Worm (Caenorhabditis elegans) whole organism, L3 larva: Measurements from ENCODE around the gene Y43F8B.9.

Source experiments
- R02D3.7 ChIP-seq: fragments of 150-350 bp; optimal IDR thresholded peaks from 2 replicates; lab custom pipeline; 2014; ENCODE audit warnings: missing biosample characterization, missing genetic modification characterization
- ceh-28 ChIP-seq: fragments of 150-350 bp; optimal IDR thresholded peaks from 2 replicates; lab custom pipeline; 2014; ENCODE audit warnings: missing biosample characterization, missing genetic modification reagents, missing genetic modification characterization
- ceh-82 ChIP-seq: fragments of 150-350 bp; optimal IDR thresholded peaks from 2 replicates; lab custom pipeline; 2014; ENCODE audit warnings: missing biosample characterization, missing genetic modification characterization
- egl-27 ChIP-seq: sonication (generic microtip); optimal IDR thresholded peaks from 4 replicates; lab custom pipeline; 2017; ENCODE audit warnings: missing biosample characterization, missing genetic modification reagents, missing genetic modification characterization
- jun-1 ChIP-seq: fragments of 150-350 bp; optimal IDR thresholded peaks from 2 replicates; lab custom pipeline; 2014; ENCODE audit warnings: missing biosample characterization, missing genetic modification reagents, missing genetic modification characterization
- lin-15B ChIP-seq: fragments of 150-350 bp; optimal IDR thresholded peaks from 2 replicates; lab custom pipeline; 2014; ENCODE audit warnings: missing biosample characterization, missing genetic modification characterization
- nhr-28 ChIP-seq: fragments of 150-350 bp; optimal IDR thresholded peaks from 2 replicates; lab custom pipeline; 2014; ENCODE audit warnings: missing biosample characterization, missing genetic modification characterization
- nhr-76 ChIP-seq: fragments of 150-350 bp; sonication (generic microtip); optimal IDR thresholded peaks from 5 replicates; lab custom pipeline; 2014; ENCODE audit warnings: missing biosample characterization, missing genetic modification characterization
- pha-4 ChIP-seq: fragments of 150-350 bp; optimal IDR thresholded peaks from 2 replicates; lab custom pipeline; 2014; ENCODE audit warnings: missing biosample characterization, missing genetic modification reagents, missing genetic modification characterization
- sea-2 ChIP-seq: fragments of 150-350 bp; sonication (generic microtip); optimal IDR thresholded peaks from 4 replicates; lab custom pipeline; 2014; ENCODE audit warnings: missing biosample characterization, missing genetic modification reagents, missing genetic modification characterization
- snpc-4 ChIP-seq: fragments of 150-350 bp; optimal IDR thresholded peaks from 2 replicates; lab custom pipeline; 2014; ENCODE audit warnings: missing biosample characterization, missing genetic modification characterization
- tbx-2 ChIP-seq: sonication (generic microtip); optimal IDR thresholded peaks from 2 replicates; lab custom pipeline; 2016; ENCODE audit warnings: mild to moderate bottlenecking, missing genetic modification characterization, missing compliant biosample characterization
- ztf-4 ChIP-seq: fragments of 150-350 bp; optimal IDR thresholded peaks from 2 replicates; lab custom pipeline; 2014; ENCODE audit warnings: missing biosample characterization, missing genetic modification characterization

- TF ChIP-seq nhr-76 (tag; lab: Kevin White, UChicago) (no peak), egl-27 (no peak), snpc-4 (no peak), sea-2 (GFP tag; lab: Kevin White, UChicago) (no peak), lin-15B (tag; lab: Kevin White, UChicago) (no peak), ceh-28 (tag; lab: Kevin White, UChicago) (no peak), tbx-2 (tag; lab: Kevin White, UChicago) (no peak), ztf-4 (tag; lab: Kevin White, UChicago) (no peak), nhr-28 (no peak), jun-1 (tag; lab: Kevin White, UChicago) (no peak), ceh-82 (no peak), R02D3.7 (tag; lab: Kevin White, UChicago) (no peak), pha-4 (no peak)
These were observed 45.9 kb upstream of the Y43F8B.9 start for ce11 chrV:19432030-19432429.
